Fruit fly (Drosophila melanogaster): ENCODE results near the gene Polr3G.

DNA sequence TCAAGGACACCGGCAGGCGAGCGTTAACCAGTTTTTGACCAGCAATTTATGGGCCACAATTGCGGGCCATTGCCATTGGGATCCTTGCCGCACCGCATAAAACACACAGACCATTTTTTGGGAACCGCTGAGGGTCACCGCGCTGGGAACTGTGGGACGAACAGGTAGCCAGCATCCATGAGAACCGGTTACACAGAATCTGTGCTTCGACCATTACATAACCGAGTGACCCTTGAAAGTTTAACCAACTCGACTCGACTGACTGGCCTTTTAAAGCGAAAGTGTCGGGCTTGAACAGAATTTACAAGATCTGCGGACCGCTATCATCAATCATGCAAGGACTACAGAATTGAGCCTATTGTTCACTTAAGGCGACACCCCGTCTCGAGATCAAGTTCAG lies 34.5 kb downstream of the Polr3G start:
- TF ChIP-seq psq (optimal IDR thresholded peaks at IDR 0.05): no peak
- TF ChIP-seq pan (optimal IDR thresholded peaks at IDR 0.05): no peak
